Worm (Caenorhabditis elegans): ENCODE data around the gene C17F4.11.

DNA sequence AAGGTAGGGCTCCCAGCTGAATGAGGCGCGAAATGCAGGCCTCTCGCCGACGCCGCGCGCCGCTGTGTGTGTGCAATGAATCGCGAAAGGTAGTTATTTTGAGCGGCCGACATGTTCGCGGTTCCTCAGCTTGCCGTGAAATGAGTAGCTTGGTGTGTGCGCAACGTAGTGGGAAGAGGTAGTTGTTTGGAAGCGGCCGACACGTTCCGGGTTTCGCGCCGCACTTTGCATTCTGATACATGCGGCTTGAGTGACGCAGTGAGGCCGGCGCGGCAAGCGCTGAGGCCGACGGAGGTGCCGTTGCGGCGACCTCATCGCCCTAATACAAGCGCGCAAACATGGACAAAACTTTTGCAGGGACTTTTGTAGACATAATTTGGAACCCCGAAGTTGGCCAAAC is 41.5 kb upstream of the C17F4.11 start:
- TF ChIP-seq nhr-11 (tag; optimal IDR thresholded peaks at IDR 0.05): no peak
- TF ChIP-seq mxl-3 (GFP tag; optimal IDR thresholded peaks at IDR 0.05): no peak

All from whole organism, L4 larva.